Worm (Caenorhabditis elegans) whole organism, late embryonic: ENCODE results near the gene T07H3.8.
"Not testable (repeated sequence)": the region's sequence is repeated elsewhere in the genome, so short reads cannot be mapped to it uniquely, and the experiment has no call there.

Source experiments
- ama-1 ChIP-seq: fragments of 150-350 bp; optimal IDR thresholded peaks from 2 replicates; lab custom pipeline; 2014
- ceh-19 ChIP-seq: fragments of 200-800 bp; sonication (Bioruptor generic); optimal IDR thresholded peaks from 2 replicates; lab custom pipeline; 2018; ENCODE audit warnings: mild to moderate bottlenecking, missing genetic modification characterization, missing compliant biosample characterization
- ceh-2 ChIP-seq: sonication (generic microtip); optimal IDR thresholded peaks from 2 replicates; lab custom pipeline; 2016; ENCODE audit warnings: missing genotype, missing genetic modification characterization, missing compliant biosample characterization
- eyg-1 ChIP-seq: sonication (generic microtip); optimal IDR thresholded peaks from 2 replicates; lab custom pipeline; 2016; ENCODE audit warnings: missing genotype, missing genetic modification characterization, missing compliant biosample characterization
- fkh-10 ChIP-seq: fragments of 150-350 bp; optimal IDR thresholded peaks from 2 replicates; lab custom pipeline; 2014; ENCODE audit warnings: missing biosample characterization, missing genetic modification reagents, missing genetic modification characterization
- hlh-15 ChIP-seq: sonication (generic microtip); optimal IDR thresholded peaks from 2 replicates; lab custom pipeline; 2016; ENCODE audit warnings: missing genetic modification characterization, missing compliant biosample characterization
- hlh-6 ChIP-seq: sonication (generic microtip); optimal IDR thresholded peaks from 2 replicates; lab custom pipeline; 2016; ENCODE audit warnings: missing genotype, missing genetic modification characterization, missing compliant biosample characterization
- lin-11 ChIP-seq: fragments of 200-800 bp; sonication (Bioruptor generic); optimal IDR thresholded peaks from 2 replicates; lab custom pipeline; 2018; ENCODE audit warnings: mild to moderate bottlenecking, missing genetic modification characterization, missing compliant biosample characterization
- mec-3 ChIP-seq: sonication (generic microtip); optimal IDR thresholded peaks from 2 replicates; lab custom pipeline; 2016; ENCODE audit warnings: borderline replicate concordance, missing genetic modification characterization, missing compliant biosample characterization
- nfya-1 ChIP-seq: sonication (generic microtip); optimal IDR thresholded peaks from 2 replicates; lab custom pipeline; 2017; ENCODE audit warnings: missing genetic modification characterization, mild to moderate bottlenecking, missing compliant biosample characterization, antibody characterized with exemption, moderate library complexity
- odd-2 ChIP-seq: sonication (generic microtip); optimal IDR thresholded peaks from 2 replicates; lab custom pipeline; 2017; ENCODE audit warnings: antibody characterized with exemption, mild to moderate bottlenecking, missing genetic modification characterization, missing compliant biosample characterization
- pqm-1 ChIP-seq: sonication (generic microtip); optimal IDR thresholded peaks from 2 replicates; lab custom pipeline; 2016; ENCODE audit warnings: missing genetic modification characterization, missing compliant biosample characterization
- unc-3 ChIP-seq, 2 experiments: fragments of 200-800 bp in 1 of 2; sonication (Bioruptor generic) in 1 of 2; sonication (generic microtip) in 1 of 2; conservative IDR thresholded peaks in 1 of 2; optimal IDR thresholded peaks in 1 of 2; 2 replicates each; pipeline versions ENCODE4 v1.3.6 to Lab custom; 2016 to 2022; ENCODE audit warnings: missing compliant biosample characterization in 2 of 2, missing genetic modification characterization in 2 of 2, missing genetic modification reagents in 1 of 2
- unc-86 ChIP-seq: sonication (generic microtip); optimal IDR thresholded peaks from 2 replicates; lab custom pipeline; 2016; ENCODE audit warnings: missing genetic modification characterization, missing compliant biosample characterization

- not testable (repeated sequence) for TF ChIP-seq nfya-1 (tag; lab: Kevin White, UChicago); ceh-2 (tag; lab: Kevin White, UChicago); lin-11 (tag; lab: Kevin White, UChicago); unc-3 (GFP tag; conservative IDR thresholded peaks at IDR 0.05; lab: Robert Waterston, UW); unc-3 (tag; optimal IDR thresholded peaks at IDR 0.05; lab: Kevin White, UChicago); hlh-6 (tag; lab: Kevin White, UChicago); ama-1 (lab: Kevin White, UChicago); hlh-15 (tag; lab: Kevin White, UChicago); eyg-1 (tag; lab: Kevin White, UChicago); odd-2 (tag; lab: Kevin White, UChicago); pqm-1 (tag; lab: Kevin White, UChicago); ceh-19 (GFP tag; lab: Kevin White, UChicago); fkh-10 (GFP tag; lab: Kevin White, UChicago); unc-86 (tag; lab: Kevin White, UChicago); mec-3
Measured at ce11 chrII:1627783-1628182, 41.4 kb downstream of the T07H3.8 start, which contains the start of gene C08E3.15.
